Worm (Caenorhabditis elegans) whole organism, L4 larva: ENCODE measurements around the gene clp-2.

ENCODE experiments used
- F37D6.2 ChIP-seq: sonication (generic microtip); optimal IDR thresholded peaks from 2 replicates; lab custom pipeline; 2016; ENCODE audit warnings: mild to moderate bottlenecking, missing genetic modification characterization, missing compliant biosample characterization
- T20F7.1 ChIP-seq: fragments of 200-800 bp; sonication (Bioruptor generic); optimal IDR thresholded peaks from 2 replicates; lab custom pipeline; 2018; ENCODE audit warnings: mild to moderate bottlenecking, missing genetic modification characterization, missing compliant biosample characterization
- T26A8.4 ChIP-seq: fragments of 200-800 bp; sonication (Bioruptor generic); IDR thresholded peaks from 2 replicates; pipeline ENCODE4 v1.3.6; 2022; ENCODE audit warnings: missing genetic modification characterization, missing compliant biosample characterization
- Y48G9A.11 ChIP-seq: fragments of 200-800 bp; sonication (Bioruptor generic); IDR thresholded peaks from 2 replicates; pipeline ENCODE4 v1.3.6; 2022; ENCODE audit warnings: missing genetic modification reagents, missing genetic modification characterization, missing compliant biosample characterization
- Y5F2A.4 ChIP-seq: fragments of 200-800 bp; sonication (Bioruptor generic); optimal IDR thresholded peaks from 2 replicates; lab custom pipeline; 2018; ENCODE audit warnings: mild to moderate bottlenecking, missing genetic modification characterization, missing compliant biosample characterization
- ZK337.2 ChIP-seq: fragments of 200-800 bp; sonication (Bioruptor generic); IDR thresholded peaks from 2 replicates; pipeline ENCODE4 v1.3.6; 2022; ENCODE audit warnings: missing genetic modification reagents, missing genetic modification characterization, missing compliant biosample characterization
- aha-1 ChIP-seq: fragments of 150-350 bp; peaks from one replicate; lab custom pipeline; 2014; ENCODE audit warnings: missing biosample characterization, missing genetic modification characterization
- arid-1 ChIP-seq: fragments of 200-800 bp; sonication (Bioruptor generic); conservative IDR thresholded peaks from 2 replicates; pipeline ENCODE4 v1.3.6; 2022; ENCODE audit warnings: missing genetic modification reagents, missing genetic modification characterization, missing compliant biosample characterization
- attf-4 ChIP-seq: sonication (generic microtip); optimal IDR thresholded peaks from 3 replicates; lab custom pipeline; 2017; ENCODE audit warnings: missing biosample characterization, missing genetic modification characterization
- ceh-20 ChIP-seq: fragments of 200-800 bp; sonication (Bioruptor generic); IDR thresholded peaks from 2 replicates; pipeline ENCODE4 v1.3.6; 2022; ENCODE audit warnings: missing genetic modification reagents, missing genetic modification characterization, missing compliant biosample characterization
- ceh-28 ChIP-seq: fragments of 150-350 bp; optimal IDR thresholded peaks from 2 replicates; lab custom pipeline; 2014; ENCODE audit warnings: missing biosample characterization, missing genetic modification reagents, missing genetic modification characterization
- ces-1 ChIP-seq: fragments of 150-350 bp; sonication (generic microtip); optimal IDR thresholded peaks from 4 replicates; lab custom pipeline; 2014; ENCODE audit warnings: missing biosample characterization, missing genetic modification reagents, missing genetic modification characterization
- cey-2 ChIP-seq: sonication (generic microtip); optimal IDR thresholded peaks from 3 replicates; lab custom pipeline; 2017; ENCODE audit warnings: missing genetic modification characterization, mild to moderate bottlenecking, missing compliant biosample characterization, antibody characterized with exemption, borderline replicate concordance; ENCODE audit not compliant: insufficient read depth
- ctbp-1 ChIP-seq: fragments of 200-800 bp; sonication (Bioruptor generic); IDR thresholded peaks from 2 replicates; pipeline ENCODE4 v1.3.6; 2022; ENCODE audit warnings: missing genetic modification reagents, missing genetic modification characterization, missing compliant biosample characterization
- daf-19 ChIP-seq: fragments of 200-800 bp; sonication (Bioruptor generic); conservative IDR thresholded peaks from 2 replicates; pipeline ENCODE4 v1.3.6; 2022; ENCODE audit warnings: missing genetic modification characterization, missing compliant biosample characterization
- dmd-6 ChIP-seq: fragments of 200-800 bp; sonication (Bioruptor generic); IDR thresholded peaks from 2 replicates; pipeline ENCODE4 v1.3.6; 2022; ENCODE audit warnings: missing genetic modification reagents, missing genetic modification characterization, missing compliant biosample characterization
- dpl-1 ChIP-seq: fragments of 150-350 bp; optimal IDR thresholded peaks from 2 replicates; lab custom pipeline; 2014; ENCODE audit warnings: missing biosample characterization, missing genetic modification reagents, missing genetic modification characterization
- egl-27 ChIP-seq: sonication (generic microtip); optimal IDR thresholded peaks from 3 replicates; lab custom pipeline; 2017; ENCODE audit warnings: missing biosample characterization, missing genetic modification reagents, missing genetic modification characterization
- egl-43 ChIP-seq: fragments of 200-800 bp; sonication (Bioruptor generic); IDR thresholded peaks from 2 replicates; pipeline ENCODE4 v1.3.6; 2022; ENCODE audit warnings: missing genetic modification reagents, missing genetic modification characterization, missing compliant biosample characterization
- hif-1 ChIP-seq, 2 experiments: sonication (generic microtip); optimal IDR thresholded peaks; 2 replicates each; lab custom pipeline; 2016 to 2017; ENCODE audit warnings: missing compliant biosample characterization in 2 of 2, missing genetic modification characterization in 2 of 2, missing genetic modification reagents in 2 of 2, missing genotype in 2 of 2, mild to moderate bottlenecking in 1 of 2
- hlh-30 ChIP-seq: sonication (generic microtip); optimal IDR thresholded peaks from 2 replicates; lab custom pipeline; 2017; ENCODE audit warnings: antibody characterized with exemption, mild to moderate bottlenecking, missing genetic modification characterization, missing compliant biosample characterization; ENCODE audit not compliant: insufficient read depth
- hmg-1.1 ChIP-seq: fragments of 200-800 bp; sonication (Bioruptor generic); IDR thresholded peaks from 2 replicates; pipeline ENCODE4 v1.3.6; 2022; ENCODE audit warnings: missing genetic modification reagents, missing genetic modification characterization, missing compliant biosample characterization
- lin-29 ChIP-seq: fragments of 200-800 bp; sonication (Bioruptor generic); IDR thresholded peaks from 2 replicates; pipeline ENCODE4 v1.3.6; 2022; ENCODE audit warnings: missing genetic modification reagents, missing genetic modification characterization, missing compliant biosample characterization
- lin-38 ChIP-seq: fragments of 200-800 bp; sonication (Bioruptor generic); IDR thresholded peaks from 2 replicates; pipeline ENCODE4 v1.3.6; 2022; ENCODE audit warnings: missing genetic modification reagents, missing genetic modification characterization, missing compliant biosample characterization
- lsy-2 ChIP-seq, 2 experiments: fragments of 150-350 bp in 1 of 2; sonication (generic microtip) in 1 of 2; optimal IDR thresholded peaks; 2 replicates each; lab custom pipeline; 2014 to 2017; ENCODE audit warnings: missing biosample characterization in 2 of 2, missing genetic modification characterization in 2 of 2
- mdt-29 ChIP-seq: fragments of 200-800 bp; sonication (Bioruptor generic); IDR thresholded peaks from 2 replicates; pipeline ENCODE4 v1.3.6; 2022; ENCODE audit warnings: missing genetic modification reagents, missing genetic modification characterization, missing compliant biosample characterization
- mes-2 ChIP-seq: sonication (generic microtip); optimal IDR thresholded peaks from 2 replicates; lab custom pipeline; 2016; ENCODE audit warnings: missing genotype, mild to moderate bottlenecking, missing genetic modification characterization, missing compliant biosample characterization; ENCODE audit not compliant: poor library complexity, severe bottlenecking
- nhr-102 ChIP-seq: sonication (generic microtip); optimal IDR thresholded peaks from 2 replicates; lab custom pipeline; 2016; ENCODE audit warnings: mild to moderate bottlenecking, missing genetic modification characterization, moderate library complexity, missing compliant biosample characterization
- nhr-25 ChIP-seq: sonication (generic microtip); optimal IDR thresholded peaks from 2 replicates; lab custom pipeline; 2017; ENCODE audit warnings: missing genetic modification characterization, mild to moderate bottlenecking, missing compliant biosample characterization, antibody characterized with exemption, moderate library complexity, borderline replicate concordance; ENCODE audit not compliant: insufficient read depth
- nhr-28 ChIP-seq: fragments of 150-350 bp; optimal IDR thresholded peaks from 2 replicates; lab custom pipeline; 2014; ENCODE audit warnings: missing biosample characterization, missing genetic modification characterization
- nhr-42 ChIP-seq: fragments of 200-800 bp; sonication (Bioruptor generic); IDR thresholded peaks from 2 replicates; pipeline ENCODE4 v1.3.6; 2022; ENCODE audit warnings: missing genetic modification characterization, missing compliant biosample characterization
- pha-4 ChIP-seq, 2 experiments: fragments of 150-350 bp in 1 of 2; fragments of 200-800 bp in 1 of 2; sonication (Bioruptor generic) in 1 of 2; IDR thresholded peaks in 1 of 2; optimal IDR thresholded peaks in 1 of 2; 2 replicates each; pipeline versions ENCODE4 v1.3.6 to Lab custom; 2014 to 2022; ENCODE audit warnings: missing genetic modification characterization in 2 of 2, missing genetic modification reagents in 2 of 2, missing biosample characterization in 1 of 2, missing compliant biosample characterization in 1 of 2
- php-3 ChIP-seq: fragments of 200-800 bp; sonication (Bioruptor generic); IDR thresholded peaks from 2 replicates; pipeline ENCODE4 v1.3.6; 2022; ENCODE audit warnings: missing genetic modification reagents, missing genetic modification characterization, missing compliant biosample characterization
- pqm-1 ChIP-seq: sonication (generic microtip); optimal IDR thresholded peaks from 2 replicates; lab custom pipeline; 2017; ENCODE audit warnings: missing biosample characterization, missing genetic modification characterization
- sdz-12 ChIP-seq: fragments of 200-800 bp; sonication (Bioruptor generic); optimal IDR thresholded peaks from 2 replicates; lab custom pipeline; 2018; ENCODE audit warnings: mild to moderate bottlenecking, missing genetic modification characterization, missing compliant biosample characterization
- set-16 ChIP-seq: fragments of 200-800 bp; sonication (Bioruptor generic); IDR thresholded peaks from 2 replicates; pipeline ENCODE4 v1.3.6; 2022; ENCODE audit warnings: missing genetic modification reagents, missing genetic modification characterization, missing compliant biosample characterization
- skn-1 ChIP-seq: fragments of 150-350 bp; optimal IDR thresholded peaks from 2 replicates; lab custom pipeline; 2014; ENCODE audit warnings: missing biosample characterization, missing genetic modification characterization
- snpc-1.2 ChIP-seq: fragments of 200-800 bp; sonication (Bioruptor generic); IDR thresholded peaks from 2 replicates; pipeline ENCODE4 v1.3.6; 2022; ENCODE audit warnings: missing genetic modification reagents, missing genetic modification characterization, missing compliant biosample characterization
- tag-97 ChIP-seq: fragments of 200-800 bp; sonication (Bioruptor generic); IDR thresholded peaks from 2 replicates; pipeline ENCODE4 v1.3.6; 2022; ENCODE audit warnings: missing genetic modification characterization, missing compliant biosample characterization
- tra-1 ChIP-seq: fragments of 200-800 bp; sonication (Bioruptor generic); IDR thresholded peaks from 2 replicates; pipeline ENCODE4 v1.3.6; 2022; ENCODE audit warnings: missing genetic modification reagents, missing genetic modification characterization, missing compliant biosample characterization
- unc-62 ChIP-seq, 3 experiments: fragments of 150-350 bp in 1 of 3; sonication (generic microtip); optimal IDR thresholded peaks in 2 of 3; peaks in 1 of 3; 1 replicate in 1 of 3; 2 replicates in 2 of 3; lab custom pipeline; 2014 to 2017; ENCODE audit warnings: missing biosample characterization in 3 of 3, missing genetic modification characterization in 3 of 3, missing genetic modification reagents in 3 of 3, missing genotype in 1 of 3
- zfp-3 ChIP-seq: fragments of 200-800 bp; sonication (Bioruptor generic); conservative IDR thresholded peaks from 2 replicates; pipeline ENCODE4 v1.3.6; 2022; ENCODE audit warnings: missing genetic modification reagents, missing genetic modification characterization, missing compliant biosample characterization

clp-2 gene

ce11 chrIII:4703932-4704454, at the start of gene clp-2, which contains the start of gene mrpl-16:
clp-2 (minus strand) TSS chrIII:4704025.
mrpl-16 (plus strand) TSS chrIII:4704404.
- no peak for TF ChIP-seq tra-1
- no peak for TF ChIP-seq hlh-30 (tag; lab: Kevin White, UChicago)
- TF ChIP-seq mes-2 (tag; lab: Kevin White, UChicago): peak; percentile 72
- TF ChIP-seq arid-1: no peak
- no peak for TF ChIP-seq F37D6.2 (tag; lab: Kevin White, UChicago)
- TF ChIP-seq T20F7.1 (GFP tag; lab: Kevin White, UChicago): no peak
- peak; percentile 22 for TF ChIP-seq dpl-1 (GFP tag; lab: Kevin White, UChicago)
- TF ChIP-seq aha-1 (tag; lab: Kevin White, UChicago): peak; percentile 33
- TF ChIP-seq nhr-28 (tag; lab: Kevin White, UChicago): peak; percentile 2
- no peak for TF ChIP-seq skn-1 (tag; lab: Kevin White, UChicago)
- TF ChIP-seq php-3 (GFP tag; lab: Robert Waterston, UW): no peak
- TF ChIP-seq lin-38 (GFP tag; lab: Robert Waterston, UW): peak; percentile 82
- TF ChIP-seq Y5F2A.4 (GFP tag; lab: Kevin White, UChicago): no peak
- TF ChIP-seq cey-2 (tag; lab: Kevin White, UChicago): no peak
- no peak for TF ChIP-seq tag-97 (GFP tag; lab: Robert Waterston, UW)
- TF ChIP-seq ces-1 (GFP tag; lab: Kevin White, UChicago): no peak
- no peak for TF ChIP-seq nhr-102 (tag; lab: Kevin White, UChicago)
- TF ChIP-seq unc-62 (GFP tag; optimal IDR thresholded peaks at IDR 0.05 in 1 of 2; lab: Kevin White, UChicago): no peak
- no peak for TF ChIP-seq unc-62 (tag; optimal IDR thresholded peaks at IDR 0.05; lab: Kevin White, UChicago)
- no peak for TF ChIP-seq T26A8.4 (GFP tag; lab: Robert Waterston, UW)
- TF ChIP-seq lsy-2 (tag; optimal IDR thresholded peaks at IDR 0.05; lab: Kevin White, UChicago): peak in 1 of 2 experiments; percentile 55
- TF ChIP-seq sdz-12: no peak
- TF ChIP-seq daf-19: no peak
- no peak for TF ChIP-seq hif-1 (tag; optimal IDR thresholded peaks at IDR 0.05; lab: Kevin White, UChicago)

- TF ChIP-seq lin-38 (GFP tag; lab: Robert Waterston, UW) (peak; percentile 84), ceh-20 (GFP tag; lab: Robert Waterston, UW) (peak; percentile 82), zfp-3 (0 out of 2 replicates have a peak, but pooled peaks have one; percentile 60), lsy-2 (tag; optimal IDR thresholded peaks at IDR 0.05; lab: Kevin White, UChicago) (peak in 1 of 2 experiments; percentile 38), T26A8.4 (GFP tag; lab: Robert Waterston, UW) (peak; percentile 77), nhr-42 (GFP tag; lab: Robert Waterston, UW) (0 out of 2 replicates have a peak, but pooled peaks have one; percentile 19), dmd-6 (peak; percentile 35), Y48G9A.11 (GFP tag; lab: Robert Waterston, UW) (0 out of 2 replicates have a peak, but pooled peaks have one; percentile 32), hmg-1.1 (GFP tag; lab: Robert Waterston, UW) (peak; percentile 75), lin-29 (peak; percentile 82), ctbp-1 (GFP tag; lab: Robert Waterston, UW) (peak; percentile 67), snpc-1.2 (GFP tag; lab: Robert Waterston, UW) (0 out of 2 replicates have a peak, but pooled peaks have one; percentile 39), mdt-29 (GFP tag; lab: Robert Waterston, UW) (0 out of 2 replicates have a peak, but pooled peaks have one; percentile 8), arid-1 (peak; percentile 65)
These were observed 48.7 kb upstream of the clp-2 start for ce11 chrIII:4752569-4752968.

ce11 chrIII:4748666-4749065, 44.8 kb upstream of the clp-2 start:
- TF ChIP-seq ZK337.2 (GFP tag; lab: Robert Waterston, UW) (no peak), nhr-25 (tag; lab: Kevin White, UChicago) (no peak), unc-62 (GFP tag; optimal IDR thresholded peaks at IDR 0.05 in 1 of 2; lab: Kevin White, UChicago) (peak in 1 of 2 experiments; percentile 73), unc-62 (tag; optimal IDR thresholded peaks at IDR 0.05; lab: Kevin White, UChicago) (no peak), nhr-102 (tag; lab: Kevin White, UChicago) (no peak), set-16 (GFP tag; lab: Robert Waterston, UW) (peak; percentile 96), egl-27 (no peak), pha-4 (GFP tag; IDR thresholded peaks at IDR 0.05; lab: Robert Waterston, UW) (no peak), pha-4 (tag; optimal IDR thresholded peaks at IDR 0.05; lab: Kevin White, UChicago) (no peak), nhr-28 (tag; lab: Kevin White, UChicago) (no peak), dpl-1 (GFP tag; lab: Kevin White, UChicago) (no peak), ceh-28 (tag; lab: Kevin White, UChicago) (no peak), pqm-1 (tag; lab: Kevin White, UChicago) (no peak), attf-4 (tag; lab: Kevin White, UChicago) (no peak), egl-43 (GFP tag; lab: Robert Waterston, UW) (no peak)
